Worm (Caenorhabditis elegans) whole organism, mixed stage, embryonic: ENCODE data around the gene C55C3.73.

Source experiments
- ceh-39 ChIP-seq: fragments of 150-350 bp; optimal IDR thresholded peaks from 2 replicates; lab custom pipeline; 2014; ENCODE audit warnings: missing biosample characterization, missing genetic modification characterization
- ceh-83 ChIP-seq: fragments of 200-800 bp; sonication (Bioruptor generic); optimal IDR thresholded peaks from 2 replicates; lab custom pipeline; 2018; ENCODE audit warnings: mild to moderate bottlenecking, missing genetic modification characterization, missing compliant biosample characterization
- elt-3 ChIP-seq: fragments of 150-350 bp; optimal IDR thresholded peaks from 2 replicates; lab custom pipeline; 2014; ENCODE audit warnings: missing biosample characterization, missing genetic modification characterization
- lsy-2 ChIP-seq: fragments of 150-350 bp; optimal IDR thresholded peaks from 2 replicates; lab custom pipeline; 2014; ENCODE audit warnings: missing biosample characterization, missing genetic modification characterization
- mep-1 ChIP-seq: fragments of 150-350 bp; optimal IDR thresholded peaks from 2 replicates; lab custom pipeline; 2017; ENCODE audit warnings: missing biosample characterization, missing genetic modification reagents, missing genetic modification characterization, inconsistent platforms
- nhr-12 ChIP-seq: fragments of 150-350 bp; optimal IDR thresholded peaks from 2 replicates; lab custom pipeline; 2014; ENCODE audit warnings: missing biosample characterization, missing genetic modification characterization
- nhr-237 ChIP-seq: fragments of 150-350 bp; optimal IDR thresholded peaks from 2 replicates; lab custom pipeline; 2014; ENCODE audit warnings: missing biosample characterization, missing genetic modification characterization
- nhr-76 ChIP-seq: sonication (generic microtip); optimal IDR thresholded peaks from 2 replicates; lab custom pipeline; 2017; ENCODE audit warnings: missing biosample characterization, missing genetic modification characterization
- pha-4 ChIP-seq: fragments of 150-350 bp; optimal IDR thresholded peaks from 2 replicates; lab custom pipeline; 2018; ENCODE audit warnings: missing biosample characterization, missing genetic modification reagents, missing genetic modification characterization
- unc-39 ChIP-seq: fragments of 150-350 bp; optimal IDR thresholded peaks from 2 replicates; lab custom pipeline; 2014; ENCODE audit warnings: missing biosample characterization, missing genetic modification characterization
- ztf-11 ChIP-seq: fragments of 150-350 bp; optimal IDR thresholded peaks from 2 replicates; lab custom pipeline; 2014; ENCODE audit warnings: missing biosample characterization, missing genetic modification characterization

DNA sequence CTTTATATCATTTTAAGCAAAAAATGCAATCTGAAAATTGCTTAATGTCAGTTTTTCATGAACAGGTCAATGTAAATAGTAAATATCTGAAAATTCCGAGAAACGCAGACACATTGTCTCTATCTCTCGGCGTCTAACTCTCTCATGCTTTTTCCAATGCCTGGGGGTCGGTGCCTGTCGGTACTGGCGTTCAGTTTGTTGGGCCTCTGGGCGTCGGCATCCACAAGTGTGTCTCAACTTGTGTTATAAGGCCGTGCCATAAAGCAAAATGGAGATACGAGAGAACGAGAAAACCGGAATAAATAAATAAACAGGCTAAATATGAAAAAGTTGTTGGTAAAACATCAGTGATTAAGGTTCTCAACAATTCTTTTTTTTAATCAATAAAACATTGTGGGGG lies 36.1 kb downstream of the C55C3.73 start:
- TF ChIP-seq ztf-11 (tag; lab: Kevin White, UChicago) = no peak
- TF ChIP-seq nhr-76 (tag; lab: Kevin White, UChicago) = no peak
- no peak for TF ChIP-seq mep-1 (tag; lab: Kevin White, UChicago)
- TF ChIP-seq elt-3 (tag; lab: Kevin White, UChicago) = no peak
- TF ChIP-seq nhr-12 = no peak
- no peak for TF ChIP-seq nhr-237 (tag; lab: Kevin White, UChicago)
- TF ChIP-seq ceh-39 = no peak
- no peak for TF ChIP-seq ceh-83 (GFP tag; lab: Kevin White, UChicago)
- peak; percentile 14 for TF ChIP-seq pha-4 (tag; lab: Kevin White, UChicago)
- no peak for TF ChIP-seq lsy-2 (tag; lab: Kevin White, UChicago)
- no peak for TF ChIP-seq unc-39 (tag; lab: Kevin White, UChicago)
